Fruit fly (Drosophila melanogaster): Measurements from ENCODE around the gene Cad86C.

Cad86C gene

dm6 chr3R:10875515-10876434 is 48.9 kb downstream of the Cad86C start, which contains the start of gene Sodh2:
Gene Sodh2, plus strand, starts transcription at chr3R:10876384.
- TF ChIP-seq CG8478 (optimal IDR thresholded peaks at IDR 0.05) = no peak
- no peak for TF ChIP-seq CTCF (optimal IDR thresholded peaks at IDR 0.05)

- TF ChIP-seq CTCF (optimal IDR thresholded peaks at IDR 0.05) (no peak), CG8478 (optimal IDR thresholded peaks at IDR 0.05) (no peak)
These were observed 50.9 kb downstream of the Cad86C start for dm6 chr3R:10877808-10878207.

dm6 chr3R:10878628-10879027 is 51.7 kb downstream of the Cad86C start:
- no peak for TF ChIP-seq CTCF (optimal IDR thresholded peaks at IDR 0.05)
- TF ChIP-seq CG8478 (optimal IDR thresholded peaks at IDR 0.05) = no peak

- no peak for TF ChIP-seq CTCF (optimal IDR thresholded peaks at IDR 0.05)
- no peak for TF ChIP-seq CG8478 (optimal IDR thresholded peaks at IDR 0.05)
These were observed 52.3 kb downstream of the Cad86C start, which contains the start of gene CG14695 for dm6 chr3R:10879219-10879618. Gene CG14695, minus strand, starts transcription at chr3R:10879319.

dm6 chr3R:10881824-10882559 is 55.1 kb downstream of the Cad86C start, which contains the start of gene Tpc1:
Gene Tpc1, minus strand, starts transcription at chr3R:10882188.
- TF ChIP-seq CG8478 (optimal IDR thresholded peaks at IDR 0.05) (no peak), CTCF (optimal IDR thresholded peaks at IDR 0.05) (no peak)

dm6 chr3R:10884031-10884677 is 57.3 kb downstream of the Cad86C start:
- no peak for TF ChIP-seq CG8478 (optimal IDR thresholded peaks at IDR 0.05)
- no peak for TF ChIP-seq CTCF (optimal IDR thresholded peaks at IDR 0.05)

dm6 chr3R:10884678-10885421 is 58.0 kb downstream of the Cad86C start, which contains the start of gene CG14696:
Gene CG14696, minus strand, starts transcription at chr3R:10885001.
- no peak for TF ChIP-seq CG8478 (optimal IDR thresholded peaks at IDR 0.05)
- no peak for TF ChIP-seq CTCF (optimal IDR thresholded peaks at IDR 0.05)

dm6 chr3R:10885422-10886081 is 58.7 kb downstream of the Cad86C start, which contains the start of gene Leash:
Gene Leash, plus strand, starts transcription at chr3R:10885540.
- TF ChIP-seq CG8478 (optimal IDR thresholded peaks at IDR 0.05) = no peak
- no peak for TF ChIP-seq CTCF (optimal IDR thresholded peaks at IDR 0.05)

dm6 chr3R:10886462-10887315 is 59.8 kb downstream of the Cad86C start:
- TF ChIP-seq CG8478 (optimal IDR thresholded peaks at IDR 0.05) (no peak), CTCF (optimal IDR thresholded peaks at IDR 0.05) (no peak)

dm6 chr3R:10888300-10888632 is 61.4 kb downstream of the Cad86C start:
- no peak for TF ChIP-seq CTCF (optimal IDR thresholded peaks at IDR 0.05)

- TF ChIP-seq CTCF (optimal IDR thresholded peaks at IDR 0.05) (no peak), CG8478 (optimal IDR thresholded peaks at IDR 0.05) (no peak)
These were observed 62.0 kb downstream of the Cad86C start for dm6 chr3R:10888633-10889519.

dm6 chr3R:10889520-10889887 is 62.6 kb downstream of the Cad86C start, which contains the start of gene Ak3:
Gene Ak3, minus strand, starts transcription at chr3R:10889588.
- TF ChIP-seq CG8478 (optimal IDR thresholded peaks at IDR 0.05) = no peak
- TF ChIP-seq CTCF (optimal IDR thresholded peaks at IDR 0.05) = no peak
